Worm (Caenorhabditis elegans): ENCODE data around the gene Y37D8A.6.

Y37D8A.6 gene

ce11 chrIII:12904052-12904451 lies 34.0 kb upstream of the Y37D8A.6 start (continued):
- TF ChIP-seq nhr-237 (tag; optimal IDR thresholded peaks at IDR 0.05) (no peak), nhr-90 (tag; optimal IDR thresholded peaks at IDR 0.05; ENCODE audit: poor library complexity) (no peak)

- TF ChIP-seq mep-1 (tag; optimal IDR thresholded peaks at IDR 0.05) (no peak), ceh-88 (GFP tag; IDR thresholded peaks at IDR 0.05) (no peak), ztf-11 (tag; optimal IDR thresholded peaks at IDR 0.05) (peak in 1 of 2 experiments; percentile 56), nhr-11 (tag; optimal IDR thresholded peaks at IDR 0.05) (no peak)
Observed at ce11 chrIII:12894207-12894606, 24.1 kb upstream of the Y37D8A.6 start.

ce11 chrIII:12892767-12893166 lies 22.7 kb upstream of the Y37D8A.6 start:
- TF ChIP-seq sptf-1 (tag; optimal IDR thresholded peaks at IDR 0.05): no peak
- peak; percentile 63 for TF ChIP-seq fkh-10 (GFP tag; optimal IDR thresholded peaks at IDR 0.05)

ce11 chrIII:12891580-12891979 lies 21.5 kb upstream of the Y37D8A.6 start, which contains the start of the genes Y37D8A.29 and unc-71:
TSS of gene Y37D8A.29 (minus strand) at chrIII:12891680.
TSS of gene unc-71 (minus strand) at chrIII:12891738.
- TF ChIP-seq rnt-1 (tag; optimal IDR thresholded peaks at IDR 0.05) (no peak), fkh-4 (tag; optimal IDR thresholded peaks at IDR 0.05; ENCODE audit: borderline replicate concordance) (no peak), sox-4 (tag; optimal IDR thresholded peaks at IDR 0.05) (no peak), isw-1 (GFP tag; IDR thresholded peaks at IDR 0.05) (no peak), efl-3 (GFP tag; optimal IDR thresholded peaks at IDR 0.05) (no peak), nhr-84 (tag; optimal IDR thresholded peaks at IDR 0.05) (no peak), lin-39 (tag; optimal IDR thresholded peaks at IDR 0.05) (no peak), mab-9 (GFP tag; IDR thresholded peaks at IDR 0.05) (no peak), efl-1 (optimal IDR thresholded peaks at IDR 0.05) (no peak), efl-1 (GFP tag; optimal IDR thresholded peaks at IDR 0.05 in 1 of 2) (no peak), mdl-1 (tag; optimal IDR thresholded peaks at IDR 0.05) (no peak), hlh-17 (GFP tag; optimal IDR thresholded peaks at IDR 0.05; ENCODE audit: borderline replicate concordance) (no peak), elt-2 (tag; optimal IDR thresholded peaks at IDR 0.05) (no peak), nhr-47 (tag; optimal IDR thresholded peaks at IDR 0.05) (no peak), sptf-1 (tag; optimal IDR thresholded peaks at IDR 0.05) (no peak), nhr-90 (tag; optimal IDR thresholded peaks at IDR 0.05; ENCODE audit: poor library complexity) (no peak), lin-14 (GFP tag; optimal IDR thresholded peaks at IDR 0.05) (no peak), nhr-19 (GFP tag; conservative IDR thresholded peaks at IDR 0.05) (no peak)

- TF ChIP-seq lin-13 (GFP tag; optimal IDR thresholded peaks at IDR 0.05) (no peak), nhr-76 (tag; optimal IDR thresholded peaks at IDR 0.05) (no peak), mdl-1 (tag; optimal IDR thresholded peaks at IDR 0.05) (no peak), sup-37 (GFP tag; optimal IDR thresholded peaks at IDR 0.05) (no peak), dpl-1 (GFP tag; optimal IDR thresholded peaks at IDR 0.05) (no peak), nhr-20 (tag; optimal IDR thresholded peaks at IDR 0.05) (no peak), aha-1 (tag; optimal IDR thresholded peaks at IDR 0.05) (no peak), unc-30 (tag; optimal IDR thresholded peaks at IDR 0.05) (no peak), egl-13 (tag; optimal IDR thresholded peaks at IDR 0.05) (no peak), alr-1 (tag; optimal IDR thresholded peaks at IDR 0.05; ENCODE audit: borderline replicate concordance) (no peak), xbp-1 (tag; optimal IDR thresholded peaks at IDR 0.05) (no peak), elt-2 (tag; optimal IDR thresholded peaks at IDR 0.05) (no peak), fkh-10 (GFP tag; optimal IDR thresholded peaks at IDR 0.05) (no peak), ceh-63 (GFP tag; optimal IDR thresholded peaks at IDR 0.05) (no peak)
Observed at ce11 chrIII:12885153-12885552, 15.1 kb upstream of the Y37D8A.6 start.

All from whole organism, L1 larva.